Worm (Caenorhabditis elegans) whole organism, L2 larva: ENCODE measurements around the gene atf-2.
A peak's percentile ranks its signal among the peaks of the same experiment; 100 is the strongest.

Source experiments
- C34F6.9 ChIP-seq: fragments of 150-350 bp; optimal IDR thresholded peaks from 2 replicates; lab custom pipeline; 2014; ENCODE audit warnings: missing biosample characterization, missing genetic modification characterization
- F13H6.1 ChIP-seq: sonication (generic microtip); optimal IDR thresholded peaks from 2 replicates; lab custom pipeline; 2016; ENCODE audit warnings: missing genetic modification characterization, missing compliant biosample characterization
- R02D3.7 ChIP-seq: fragments of 150-350 bp; optimal IDR thresholded peaks from 2 replicates; lab custom pipeline; 2014; ENCODE audit warnings: missing biosample characterization, missing genetic modification characterization
- Y55F3AM.14 ChIP-seq: fragments of 200-800 bp; sonication (Bioruptor generic); optimal IDR thresholded peaks from 2 replicates; lab custom pipeline; 2018; ENCODE audit warnings: mild to moderate bottlenecking, missing genetic modification characterization, missing compliant biosample characterization
- ZK546.5 ChIP-seq: sonication (generic microtip); optimal IDR thresholded peaks from 2 replicates; lab custom pipeline; 2017; ENCODE audit warnings: missing biosample characterization, missing genetic modification characterization
- alr-1 ChIP-seq: fragments of 150-350 bp; optimal IDR thresholded peaks from 2 replicates; lab custom pipeline; 2014; ENCODE audit warnings: missing biosample characterization, missing genetic modification characterization
- aly-2 ChIP-seq: fragments of 150-350 bp; optimal IDR thresholded peaks from 2 replicates; lab custom pipeline; 2014; ENCODE audit warnings: missing biosample characterization, missing genetic modification characterization
- ama-1 ChIP-seq: fragments of 150-350 bp; optimal IDR thresholded peaks from 2 replicates; lab custom pipeline; 2018; ENCODE audit warnings: inconsistent platforms
- blmp-1 ChIP-seq: sonication (generic microtip); optimal IDR thresholded peaks from 2 replicates; lab custom pipeline; 2017; ENCODE audit warnings: missing genetic modification characterization, mild to moderate bottlenecking, missing compliant biosample characterization, antibody characterized with exemption, moderate library complexity; ENCODE audit not compliant: insufficient read depth
- ceh-16 ChIP-seq: fragments of 150-350 bp; optimal IDR thresholded peaks from 2 replicates; lab custom pipeline; 2014; ENCODE audit warnings: missing biosample characterization, missing genetic modification characterization
- ceh-82 ChIP-seq: fragments of 150-350 bp; optimal IDR thresholded peaks from 2 replicates; lab custom pipeline; 2014; ENCODE audit warnings: missing biosample characterization, missing genetic modification characterization
- crh-2 ChIP-seq: sonication (generic microtip); optimal IDR thresholded peaks from 2 replicates; lab custom pipeline; 2017; ENCODE audit warnings: missing biosample characterization, missing genetic modification characterization
- elt-1 ChIP-seq: fragments of 150-350 bp; optimal IDR thresholded peaks from 2 replicates; lab custom pipeline; 2014; ENCODE audit warnings: missing biosample characterization, missing genetic modification characterization
- elt-3 ChIP-seq: sonication (generic microtip); optimal IDR thresholded peaks from 2 replicates; lab custom pipeline; 2017; ENCODE audit warnings: missing biosample characterization, missing genetic modification characterization
- fos-1 ChIP-seq: fragments of 150-350 bp; optimal IDR thresholded peaks from 2 replicates; lab custom pipeline; 2014; ENCODE audit warnings: missing biosample characterization, missing genetic modification characterization
- gmeb-1 ChIP-seq: fragments of 150-350 bp; optimal IDR thresholded peaks from 2 replicates; lab custom pipeline; 2014; ENCODE audit warnings: missing biosample characterization, missing genetic modification characterization
- lin-11 ChIP-seq: fragments of 150-350 bp; sonication (generic microtip); optimal IDR thresholded peaks from 2 replicates; lab custom pipeline; 2014; ENCODE audit warnings: missing biosample characterization, missing genetic modification characterization, inconsistent platforms, mixed read lengths
- lin-13 ChIP-seq: fragments of 150-350 bp; optimal IDR thresholded peaks from 2 replicates; lab custom pipeline; 2014; ENCODE audit warnings: missing biosample characterization, missing genetic modification reagents, missing genetic modification characterization
- lsy-2 ChIP-seq, 2 experiments: fragments of 150-350 bp in 1 of 2; sonication (generic microtip) in 1 of 2; optimal IDR thresholded peaks; 2 replicates each; lab custom pipeline; 2014 to 2017; ENCODE audit warnings: missing biosample characterization in 2 of 2, missing genetic modification characterization in 2 of 2
- mab-5 ChIP-seq: fragments of 150-350 bp; optimal IDR thresholded peaks from 2 replicates; lab custom pipeline; 2014; ENCODE audit warnings: missing biosample characterization, missing genetic modification characterization
- mbf-1 ChIP-seq: sonication (generic microtip); optimal IDR thresholded peaks from 2 replicates; lab custom pipeline; 2017; ENCODE audit warnings: missing biosample characterization, missing genetic modification characterization
- mdl-1 ChIP-seq, 2 experiments: fragments of 150-350 bp in 1 of 2; sonication (generic microtip) in 1 of 2; optimal IDR thresholded peaks; 2 replicates each; lab custom pipeline; 2017; ENCODE audit warnings: missing biosample characterization in 2 of 2, missing genetic modification characterization in 2 of 2
- nhr-10 ChIP-seq: sonication (generic microtip); optimal IDR thresholded peaks from 2 replicates; lab custom pipeline; 2017; ENCODE audit warnings: missing biosample characterization, missing genetic modification characterization
- nhr-11 ChIP-seq: fragments of 150-350 bp; optimal IDR thresholded peaks from 2 replicates; lab custom pipeline; 2014; ENCODE audit warnings: missing biosample characterization, missing genetic modification characterization
- nhr-12 ChIP-seq: fragments of 150-350 bp; optimal IDR thresholded peaks from 2 replicates; lab custom pipeline; 2014; ENCODE audit warnings: missing biosample characterization, missing genetic modification characterization
- nhr-129 ChIP-seq: fragments of 150-350 bp; optimal IDR thresholded peaks from 2 replicates; lab custom pipeline; 2014; ENCODE audit warnings: missing biosample characterization, missing genetic modification characterization
- nhr-21 ChIP-seq: fragments of 150-350 bp; optimal IDR thresholded peaks from 2 replicates; lab custom pipeline; 2014; ENCODE audit warnings: missing biosample characterization, missing genetic modification characterization
- nhr-23 ChIP-seq: fragments of 150-350 bp; optimal IDR thresholded peaks from 2 replicates; lab custom pipeline; 2014; ENCODE audit warnings: missing biosample characterization, missing genetic modification reagents, missing genetic modification characterization
- nhr-25 ChIP-seq: fragments of 150-350 bp; sonication (generic microtip); optimal IDR thresholded peaks from 3 replicates; lab custom pipeline; 2014; ENCODE audit warnings: missing biosample characterization, missing genetic modification characterization
- nhr-77 ChIP-seq: fragments of 150-350 bp; optimal IDR thresholded peaks from 2 replicates; lab custom pipeline; 2014; ENCODE audit warnings: missing biosample characterization, missing genetic modification characterization
- peb-1 ChIP-seq: fragments of 150-350 bp; optimal IDR thresholded peaks from 2 replicates; lab custom pipeline; 2014; ENCODE audit warnings: missing biosample characterization, missing genetic modification characterization
- sem-4 ChIP-seq: fragments of 150-350 bp; optimal IDR thresholded peaks from 2 replicates; lab custom pipeline; 2014; ENCODE audit warnings: missing biosample characterization, missing genetic modification reagents, missing genetic modification characterization
- skn-1 ChIP-seq: sonication (generic microtip); optimal IDR thresholded peaks from 2 replicates; lab custom pipeline; 2017; ENCODE audit warnings: missing biosample characterization, missing genetic modification characterization
- sma-3 ChIP-seq: sonication (generic microtip); optimal IDR thresholded peaks from 2 replicates; lab custom pipeline; 2016; ENCODE audit warnings: missing genetic modification reagents, missing genetic modification characterization, missing compliant biosample characterization
- sma-9 ChIP-seq, 2 experiments: fragments of 150-350 bp in 1 of 2; sonication (generic microtip) in 1 of 2; optimal IDR thresholded peaks; 2 replicates each; lab custom pipeline; 2014 to 2016; ENCODE audit warnings: missing genetic modification characterization in 2 of 2, mild to moderate bottlenecking in 1 of 2, missing biosample characterization in 1 of 2, missing compliant biosample characterization in 1 of 2, missing genetic modification reagents in 1 of 2, moderate library complexity in 1 of 2
- unc-39 ChIP-seq: fragments of 150-350 bp; optimal IDR thresholded peaks from 2 replicates; lab custom pipeline; 2014; ENCODE audit warnings: missing biosample characterization, missing genetic modification characterization
- unc-55 ChIP-seq: fragments of 150-350 bp; sonication (generic microtip); optimal IDR thresholded peaks from 3 replicates; lab custom pipeline; 2014; ENCODE audit warnings: missing biosample characterization, missing genetic modification reagents, missing genetic modification characterization
- zag-1 ChIP-seq: fragments of 150-350 bp; optimal IDR thresholded peaks from 2 replicates; lab custom pipeline; 2014; ENCODE audit warnings: missing biosample characterization, missing genetic modification characterization
- ztf-1 ChIP-seq: fragments of 200-800 bp; sonication (Bioruptor generic); conservative IDR thresholded peaks from 2 replicates; pipeline ENCODE4 v1.3.6; 2022; ENCODE audit warnings: missing genetic modification characterization, missing compliant biosample characterization
- ztf-11 ChIP-seq: sonication (generic microtip); optimal IDR thresholded peaks from 2 replicates; lab custom pipeline; 2017; ENCODE audit warnings: missing biosample characterization, missing genetic modification characterization
- ztf-4 ChIP-seq: fragments of 150-350 bp; optimal IDR thresholded peaks from 2 replicates; lab custom pipeline; 2014; ENCODE audit warnings: missing biosample characterization, missing genetic modification characterization

The atf-2 gene

DNA sequence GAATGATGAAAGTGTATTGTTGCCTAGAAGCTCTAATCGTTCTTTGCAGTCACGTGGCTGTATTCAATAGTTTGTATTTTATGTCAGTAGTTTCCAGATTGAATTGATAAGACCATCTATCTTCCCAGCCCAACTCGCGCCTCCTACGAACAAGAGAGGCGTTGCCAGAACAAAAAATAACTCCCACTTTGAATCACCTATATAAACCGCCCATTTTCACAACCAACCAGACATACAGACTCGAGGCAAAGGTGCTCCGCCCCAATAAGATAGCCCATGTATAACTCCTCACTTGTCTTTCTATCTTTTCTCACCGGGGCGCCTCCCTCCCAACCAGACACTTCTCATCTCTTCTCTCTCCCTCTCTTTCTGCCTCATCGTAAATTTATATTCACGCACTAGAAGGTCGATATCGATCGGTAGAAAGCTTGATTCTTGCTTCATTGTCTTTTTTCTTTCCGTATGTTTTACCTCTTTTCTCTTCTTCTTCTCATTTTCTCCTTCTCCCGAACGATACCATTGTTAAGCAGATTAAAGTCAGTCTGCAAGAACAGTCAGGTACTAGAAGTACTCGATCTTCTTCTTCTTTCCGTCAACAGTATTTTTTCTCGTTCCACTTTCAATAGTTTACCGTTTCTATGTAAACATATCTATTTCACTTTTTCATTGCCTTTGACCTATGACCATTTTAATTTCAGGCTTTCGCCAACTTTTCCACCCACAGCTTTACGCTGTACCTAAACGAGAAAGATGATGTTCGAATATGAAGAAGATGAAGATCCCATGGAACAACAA is 8.2 kb upstream of the atf-2 start, which contains the start of gene mak-1 (continued):
- TF ChIP-seq alr-1 (tag; lab: Kevin White, UChicago) (no peak), skn-1 (tag; lab: Kevin White, UChicago) (no peak), R02D3.7 (tag; lab: Kevin White, UChicago) (no peak), unc-55 (GFP tag; lab: Kevin White, UChicago) (no peak), mab-5 (tag; lab: Kevin White, UChicago) (no peak), unc-39 (tag; lab: Kevin White, UChicago) (no peak), gmeb-1 (tag; lab: Kevin White, UChicago) (peak; percentile 19), ztf-11 (tag; lab: Kevin White, UChicago) (no peak), elt-3 (tag; lab: Kevin White, UChicago) (no peak), nhr-11 (no peak), nhr-129 (tag; lab: Kevin White, UChicago) (peak; percentile 58), lin-13 (GFP tag; lab: Kevin White, UChicago) (peak; percentile 44), sma-9 (GFP tag; optimal IDR thresholded peaks at IDR 0.05; lab: Kevin White, UChicago) (peak; percentile 92), sma-9 (tag; optimal IDR thresholded peaks at IDR 0.05; lab: Kevin White, UChicago) (no peak), ceh-82 (tag; lab: Kevin White, UChicago) (no peak), sma-3 (GFP tag; lab: Kevin White, UChicago) (no peak), ama-1 (lab: Kevin White, UChicago) (peak; percentile 92), lin-11 (no peak)
- TF ChIP-seq, all 48 proteins: peak for 10

ce11 chrII:8744555-8745448 is 7.0 kb upstream of the atf-2 start:
- peak; percentile 29 for TF ChIP-seq F13H6.1 (tag; lab: Kevin White, UChicago)
- TF ChIP-seq peb-1, result no peak
- TF ChIP-seq unc-39 (tag; lab: Kevin White, UChicago), result no peak
- peak; percentile 33 to 47 for TF ChIP-seq mdl-1 (tag; optimal IDR thresholded peaks at IDR 0.05; lab: Kevin White, UChicago)
- TF ChIP-seq ztf-4 (tag; lab: Kevin White, UChicago), result peak; percentile 35
- TF ChIP-seq ama-1 (lab: Kevin White, UChicago), result peak; percentile 91
- peak; percentile 39 for TF ChIP-seq crh-2 (tag; lab: Kevin White, UChicago)
- TF ChIP-seq nhr-129 (tag; lab: Kevin White, UChicago), result peak; percentile 72
- no peak for TF ChIP-seq nhr-23 (tag; lab: Kevin White, UChicago)
- TF ChIP-seq sem-4 (tag; lab: Kevin White, UChicago), result peak; percentile 36
- TF ChIP-seq gmeb-1 (tag; lab: Kevin White, UChicago), result no peak
- no peak for TF ChIP-seq zag-1 (tag; lab: Kevin White, UChicago)
- TF ChIP-seq ceh-16 (tag; lab: Kevin White, UChicago), result no peak
- no peak for TF ChIP-seq elt-1
- no peak for TF ChIP-seq aly-2 (tag; lab: Kevin White, UChicago)
- peak; percentile 2 for TF ChIP-seq nhr-25 (tag; lab: Kevin White, UChicago)
- no peak for TF ChIP-seq lin-13 (GFP tag; lab: Kevin White, UChicago)
- TF ChIP-seq fos-1 (tag; lab: Kevin White, UChicago), result no peak
- TF ChIP-seq mab-5 (tag; lab: Kevin White, UChicago), result no peak
- no peak for TF ChIP-seq C34F6.9
- TF ChIP-seq ztf-11 (tag; lab: Kevin White, UChicago), result no peak
- no peak for TF ChIP-seq nhr-10
- TF ChIP-seq ZK546.5, result no peak
- TF ChIP-seq nhr-21, result peak; percentile 22
- TF ChIP-seq blmp-1, result no peak
- no peak for TF ChIP-seq sma-3 (GFP tag; lab: Kevin White, UChicago)
- TF ChIP-seq ztf-1 (GFP tag; lab: Robert Waterston, UW), result no peak
- TF ChIP-seq Y55F3AM.14 (GFP tag; lab: Kevin White, UChicago), result no peak
- no peak for TF ChIP-seq R02D3.7 (tag; lab: Kevin White, UChicago)
- no peak for TF ChIP-seq mbf-1 (tag; lab: Kevin White, UChicago)
- TF ChIP-seq elt-3 (tag; lab: Kevin White, UChicago), result no peak
- TF ChIP-seq nhr-77 (tag; lab: Kevin White, UChicago), result no peak
- peak in 1 of 2 experiments; percentile 23 for TF ChIP-seq lsy-2 (tag; optimal IDR thresholded peaks at IDR 0.05; lab: Kevin White, UChicago)
- TF ChIP-seq ceh-82 (tag; lab: Kevin White, UChicago), result no peak
- peak; percentile 75 for TF ChIP-seq sma-9 (GFP tag; optimal IDR thresholded peaks at IDR 0.05; lab: Kevin White, UChicago)
- no peak for TF ChIP-seq sma-9 (tag; optimal IDR thresholded peaks at IDR 0.05; lab: Kevin White, UChicago)
- no peak for TF ChIP-seq lin-11
- TF ChIP-seq nhr-12 (tag; lab: Kevin White, UChicago), result no peak
- TF ChIP-seq, all 48 proteins: peak for 11
